Worm (Caenorhabditis elegans) whole organism, midembryonic: ENCODE data around the gene T26G10.4.

Experiments
- T22C8.4 ChIP-seq: fragments of 200-800 bp; sonication (Bioruptor generic); IDR thresholded peaks from 2 replicates; pipeline ENCODE4 v1.3.6; 2022; ENCODE audit warnings: missing genetic modification characterization, missing compliant biosample characterization
- ref-1 ChIP-seq: fragments of 200-800 bp; sonication (Bioruptor generic); conservative IDR thresholded peaks from 2 replicates; pipeline ENCODE4 v1.3.6; 2022; ENCODE audit warnings: missing genetic modification reagents, missing genetic modification characterization, missing compliant biosample characterization
- ztf-23 ChIP-seq: fragments of 200-800 bp; sonication (Bioruptor generic); IDR thresholded peaks from 2 replicates; pipeline ENCODE4 v1.3.6; 2022; ENCODE audit warnings: missing genetic modification reagents, missing genetic modification characterization, missing compliant biosample characterization

- TF ChIP-seq ztf-23 (GFP tag; lab: Robert Waterston, UW) (no peak), ref-1 (GFP tag; lab: Robert Waterston, UW) (no peak), T22C8.4 (no peak)
Observed at ce11 chrIII:9383496-9383895, 36.8 kb upstream of the T26G10.4 start, which contains the start of gene tkr-1.
